Fruit fly (Drosophila melanogaster): ENCODE data around the gene REPTOR.

REPTOR gene

DNA sequence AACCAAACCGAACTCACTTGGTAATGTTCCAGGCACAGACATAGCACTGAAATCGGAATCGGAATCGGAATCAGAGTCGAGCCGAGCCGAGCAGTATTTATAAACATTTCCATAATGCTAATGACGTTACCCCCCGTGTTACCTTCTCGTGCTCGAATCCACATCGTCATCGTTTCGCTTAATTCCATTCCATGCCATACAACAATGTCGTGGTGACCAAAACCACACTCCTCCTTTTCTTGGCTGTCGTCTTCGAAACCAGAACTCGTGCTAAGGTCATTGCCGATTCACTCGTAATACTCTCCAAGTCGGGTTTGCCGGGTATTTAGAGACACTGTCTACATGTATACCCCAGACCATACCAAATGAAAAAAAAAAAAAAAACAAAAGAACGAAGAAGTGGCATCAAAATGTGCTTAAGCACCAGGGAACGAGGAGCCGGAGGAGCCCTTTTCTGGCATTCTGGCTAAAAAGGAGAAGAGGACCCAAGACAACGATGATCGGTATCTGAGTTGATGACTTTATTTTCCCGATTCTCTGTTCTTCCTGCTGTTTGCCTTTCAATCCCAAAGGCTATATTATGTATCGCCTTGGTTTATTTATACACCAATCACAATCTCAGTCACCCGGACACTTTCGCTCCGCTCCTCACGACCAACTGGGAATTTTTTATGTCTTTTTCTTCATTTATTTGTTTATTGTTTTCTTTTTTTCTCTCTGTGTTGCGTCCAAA lies 20.9 kb upstream of the REPTOR start:
- TF ChIP-seq h (optimal IDR thresholded peaks at IDR 0.05) (no peak), psq (optimal IDR thresholded peaks at IDR 0.05) (no peak), ttk (optimal IDR thresholded peaks at IDR 0.05) (no peak), Sin3A (optimal IDR thresholded peaks at IDR 0.05) (no peak), Myc (optimal IDR thresholded peaks at IDR 0.05) (no peak), insv (optimal IDR thresholded peaks at IDR 0.05) (no peak)

DNA sequence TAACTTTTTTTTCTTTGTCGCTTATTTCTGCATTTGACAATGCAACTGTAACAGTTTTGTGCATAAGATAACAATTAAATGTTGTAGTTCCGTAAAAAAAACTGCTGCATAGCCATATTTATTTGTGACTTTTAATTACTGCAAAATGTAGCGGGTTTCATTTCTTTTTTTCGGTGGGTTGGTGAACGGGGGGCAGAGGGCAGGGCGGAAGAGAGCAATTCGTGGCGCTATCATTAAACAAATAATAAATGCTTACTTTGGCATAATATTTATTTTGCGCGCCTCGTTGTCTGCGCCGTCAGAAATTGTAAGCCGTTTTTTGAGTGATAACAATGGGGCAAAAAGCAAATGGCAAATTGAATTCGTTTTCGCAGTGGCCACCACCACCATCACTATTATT lies 18.4 kb upstream of the REPTOR start:
- no peak for TF ChIP-seq h (optimal IDR thresholded peaks at IDR 0.05)
- TF ChIP-seq ttk (optimal IDR thresholded peaks at IDR 0.05) = no peak
- TF ChIP-seq Myc (optimal IDR thresholded peaks at IDR 0.05) = no peak
- no peak for TF ChIP-seq Sin3A (optimal IDR thresholded peaks at IDR 0.05)
- no peak for TF ChIP-seq insv (optimal IDR thresholded peaks at IDR 0.05)
- no peak for TF ChIP-seq psq (optimal IDR thresholded peaks at IDR 0.05)

DNA sequence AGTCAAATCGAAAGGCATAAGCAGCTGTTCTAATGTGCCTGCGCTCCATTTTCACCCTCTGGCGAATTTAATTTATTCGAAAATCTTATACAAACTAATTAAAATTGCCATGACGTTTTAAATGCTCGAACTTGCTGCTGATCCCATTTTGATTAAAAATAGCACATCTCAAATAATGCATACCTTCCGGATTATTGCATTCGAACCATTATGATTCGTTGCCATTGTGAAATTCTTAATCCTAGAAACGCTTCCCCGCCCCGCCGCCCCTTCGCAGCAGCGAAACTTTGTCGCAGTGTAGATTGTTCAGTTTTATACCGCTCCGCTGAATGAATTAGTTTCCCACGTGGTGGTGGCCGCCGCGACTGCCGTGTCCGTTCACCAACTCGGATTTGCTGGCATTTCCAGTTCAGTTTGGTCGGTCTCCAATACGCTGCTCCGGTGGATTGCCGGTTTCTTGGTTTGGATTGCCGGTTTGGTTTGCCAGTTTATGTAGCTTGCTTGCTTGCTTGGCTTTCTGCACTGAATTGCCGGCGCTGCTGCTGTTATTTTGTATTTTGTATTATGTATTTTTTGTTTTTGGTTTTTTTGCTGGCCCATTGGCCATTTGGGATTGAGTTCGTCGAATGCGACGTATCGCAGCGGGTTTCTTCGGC lies 16.0 kb upstream of the REPTOR start:
- TF ChIP-seq Sin3A (optimal IDR thresholded peaks at IDR 0.05) (no peak), psq (optimal IDR thresholded peaks at IDR 0.05) (no peak), insv (optimal IDR thresholded peaks at IDR 0.05) (no peak), Myc (optimal IDR thresholded peaks at IDR 0.05) (no peak), ttk (optimal IDR thresholded peaks at IDR 0.05) (no peak), h (optimal IDR thresholded peaks at IDR 0.05) (no peak)

DNA sequence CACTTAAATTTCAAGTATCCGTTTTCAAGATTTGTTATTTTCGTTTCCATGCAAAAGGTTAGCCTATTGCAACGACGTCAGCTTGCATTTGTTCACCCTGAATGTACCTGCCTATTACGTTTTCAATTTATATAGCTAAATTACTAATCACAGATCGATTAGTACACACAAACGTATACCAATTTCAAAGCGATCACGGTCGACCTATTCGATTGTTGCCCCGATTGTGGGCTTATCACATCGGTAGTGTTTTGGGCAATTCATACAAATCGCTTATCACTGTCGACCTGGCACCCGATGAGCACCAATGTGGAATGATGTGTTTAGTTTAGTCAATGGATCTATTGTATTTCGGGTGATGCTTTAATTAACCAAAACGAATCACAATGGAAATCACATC lies 14.2 kb upstream of the REPTOR start:
- no peak for TF ChIP-seq Sin3A (optimal IDR thresholded peaks at IDR 0.05)
- no peak for TF ChIP-seq h (optimal IDR thresholded peaks at IDR 0.05)
- TF ChIP-seq Myc (optimal IDR thresholded peaks at IDR 0.05) = no peak
- TF ChIP-seq ttk (optimal IDR thresholded peaks at IDR 0.05) = no peak
- TF ChIP-seq insv (optimal IDR thresholded peaks at IDR 0.05) = no peak
- no peak for TF ChIP-seq psq (optimal IDR thresholded peaks at IDR 0.05)

DNA sequence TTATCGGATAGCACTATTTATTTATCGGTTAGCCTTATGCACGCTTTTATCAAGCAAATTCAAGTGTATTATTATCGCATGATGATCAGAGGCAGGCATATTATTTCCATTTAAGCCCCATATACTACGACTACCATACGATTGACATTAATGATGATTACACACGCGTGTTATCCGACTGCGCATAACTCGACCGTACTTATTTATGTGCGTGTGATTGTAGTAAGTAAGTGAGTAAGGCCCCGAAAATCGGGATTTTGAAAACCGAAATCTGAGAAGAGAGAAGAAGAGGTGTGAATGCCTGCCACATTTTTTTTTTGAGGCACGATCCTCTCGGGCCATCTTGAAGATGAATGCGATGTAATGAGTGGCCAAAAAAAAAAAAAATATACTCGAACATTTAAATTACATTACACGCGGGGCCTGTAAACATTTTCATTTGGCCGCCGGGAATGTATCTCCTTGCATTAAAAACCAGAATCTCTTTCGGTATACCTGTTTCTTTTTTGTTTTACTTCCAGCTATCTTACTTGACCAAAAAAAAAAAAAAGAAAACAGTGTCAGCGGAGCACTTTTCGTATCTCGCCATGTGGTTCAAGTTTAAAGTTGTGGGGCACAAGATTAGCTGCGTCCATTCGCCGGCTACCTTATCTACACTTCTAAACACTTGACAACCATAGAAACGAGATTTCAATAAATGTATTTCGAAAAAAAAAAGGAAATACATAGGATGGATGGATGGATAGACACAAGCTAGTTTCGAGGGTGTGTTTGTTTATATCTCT lies 12.9 kb upstream of the REPTOR start:
- TF ChIP-seq insv (optimal IDR thresholded peaks at IDR 0.05) = no peak
- no peak for TF ChIP-seq Myc (optimal IDR thresholded peaks at IDR 0.05)
- no peak for TF ChIP-seq psq (optimal IDR thresholded peaks at IDR 0.05)
- TF ChIP-seq ttk (optimal IDR thresholded peaks at IDR 0.05) = no peak
- TF ChIP-seq h (optimal IDR thresholded peaks at IDR 0.05) = no peak
- no peak for TF ChIP-seq Sin3A (optimal IDR thresholded peaks at IDR 0.05)

DNA sequence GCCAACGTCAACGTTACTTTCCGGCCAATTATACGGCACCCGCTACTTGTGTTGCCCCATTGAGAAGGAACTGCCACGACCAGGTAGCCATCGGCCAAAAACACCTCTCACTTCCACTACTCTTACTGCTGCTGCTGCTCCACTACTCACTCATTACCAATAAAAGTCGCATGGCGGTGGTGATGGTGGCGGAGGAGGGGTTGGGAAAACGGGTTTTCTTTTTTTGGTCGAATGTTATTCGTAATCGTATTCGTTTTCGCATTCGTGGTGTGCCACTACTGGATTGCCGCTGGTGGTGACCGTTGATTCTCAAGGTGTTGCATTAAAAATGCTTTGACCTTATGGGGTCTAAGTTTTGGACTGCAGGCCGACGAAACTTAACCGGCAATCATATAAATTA lies 11.1 kb upstream of the REPTOR start:
- no peak for TF ChIP-seq insv (optimal IDR thresholded peaks at IDR 0.05)
- TF ChIP-seq ttk (optimal IDR thresholded peaks at IDR 0.05) = no peak
- no peak for TF ChIP-seq Myc (optimal IDR thresholded peaks at IDR 0.05)
- TF ChIP-seq psq (optimal IDR thresholded peaks at IDR 0.05) = no peak
- TF ChIP-seq Sin3A (optimal IDR thresholded peaks at IDR 0.05) = no peak
- TF ChIP-seq h (optimal IDR thresholded peaks at IDR 0.05) = no peak

DNA sequence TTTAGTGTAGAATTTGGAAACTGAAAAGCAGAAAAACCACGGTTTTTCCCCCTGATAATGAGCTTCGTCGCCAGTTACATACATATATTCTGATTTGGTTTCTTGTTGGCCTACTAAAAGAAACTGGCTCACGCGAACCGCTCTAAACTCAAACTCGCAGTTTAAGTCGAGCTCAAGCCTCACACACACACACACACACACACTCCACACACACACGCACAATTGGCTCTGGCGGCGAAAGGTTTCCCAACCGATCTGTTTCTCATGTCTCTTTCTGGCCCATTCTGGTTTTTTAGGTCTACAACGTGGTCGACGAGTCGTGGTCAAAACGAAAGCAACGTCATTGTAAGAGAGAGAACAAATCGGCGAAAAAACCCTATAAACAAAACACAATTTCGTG lies 7.6 kb upstream of the REPTOR start:
- TF ChIP-seq h (optimal IDR thresholded peaks at IDR 0.05) (no peak), Myc (optimal IDR thresholded peaks at IDR 0.05) (no peak), psq (optimal IDR thresholded peaks at IDR 0.05) (no peak), ttk (optimal IDR thresholded peaks at IDR 0.05) (no peak), insv (optimal IDR thresholded peaks at IDR 0.05) (no peak), Sin3A (optimal IDR thresholded peaks at IDR 0.05) (no peak)

DNA sequence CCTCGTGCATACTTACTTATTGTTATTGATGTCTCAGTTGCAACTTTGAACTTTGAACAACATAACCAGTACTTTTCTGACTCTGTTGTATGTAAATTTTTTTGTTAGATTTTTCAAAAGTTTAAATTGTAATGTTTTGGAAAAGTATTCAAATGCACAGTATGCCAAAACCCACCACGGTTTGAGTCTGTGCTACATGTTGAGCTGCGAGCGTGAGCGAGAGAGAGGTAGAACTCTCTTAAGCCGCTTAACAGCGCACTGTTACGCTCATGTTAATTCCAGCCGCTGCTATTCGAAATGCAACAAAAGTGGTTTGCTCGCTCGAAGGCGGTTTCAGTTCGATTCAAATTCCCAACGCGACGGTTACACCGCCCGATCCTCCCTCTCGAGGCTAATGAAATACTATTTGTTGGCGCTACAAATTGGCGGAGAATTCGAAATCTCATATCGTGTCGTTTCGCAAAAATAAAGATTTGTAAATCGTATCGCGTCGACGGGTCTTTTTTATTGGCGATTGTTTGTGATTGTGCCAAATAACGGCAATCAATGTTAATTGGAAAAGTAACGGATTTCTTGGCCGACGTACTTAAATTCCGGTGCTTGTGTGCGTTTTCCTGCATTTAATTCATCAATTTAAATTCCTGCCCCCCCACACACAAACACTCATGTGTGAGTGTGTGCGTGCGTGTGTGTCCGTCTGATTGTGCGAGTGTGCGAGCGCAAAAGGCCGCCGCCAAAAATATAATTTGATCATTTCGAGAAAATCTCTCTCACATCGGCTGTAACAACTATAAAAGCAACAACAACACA lies 6.4 kb upstream of the REPTOR start:
- TF ChIP-seq Myc (optimal IDR thresholded peaks at IDR 0.05) = no peak
- no peak for TF ChIP-seq insv (optimal IDR thresholded peaks at IDR 0.05)
- no peak for TF ChIP-seq psq (optimal IDR thresholded peaks at IDR 0.05)
- no peak for TF ChIP-seq Sin3A (optimal IDR thresholded peaks at IDR 0.05)
- TF ChIP-seq ttk (optimal IDR thresholded peaks at IDR 0.05) = no peak
- no peak for TF ChIP-seq h (optimal IDR thresholded peaks at IDR 0.05)

DNA sequence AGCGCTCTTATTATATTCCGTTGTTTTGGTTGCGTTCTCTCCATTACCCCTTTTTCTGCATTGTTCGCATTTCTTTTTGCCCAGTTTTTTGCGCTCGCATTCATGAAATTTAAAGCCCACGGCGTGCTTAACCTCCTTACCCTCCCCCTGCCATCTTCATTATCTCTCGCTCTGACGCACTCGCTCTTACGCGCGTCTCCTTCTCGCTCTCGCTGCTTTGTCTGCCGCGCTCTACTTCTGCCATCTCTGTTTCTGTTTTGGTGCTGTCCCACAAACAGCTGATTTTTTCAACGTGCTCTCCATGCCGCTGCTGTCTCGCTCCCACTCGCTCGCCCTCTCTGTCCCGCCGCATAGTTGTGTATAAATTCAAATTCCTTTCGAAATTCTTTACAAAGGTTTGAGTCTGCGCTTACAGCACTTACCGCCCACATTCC lies 3.8 kb upstream of the REPTOR start:
- TF ChIP-seq Sin3A (optimal IDR thresholded peaks at IDR 0.05) (no peak), insv (optimal IDR thresholded peaks at IDR 0.05) (no peak), psq (optimal IDR thresholded peaks at IDR 0.05) (no peak), h (optimal IDR thresholded peaks at IDR 0.05) (no peak), Myc (optimal IDR thresholded peaks at IDR 0.05) (no peak), ttk (optimal IDR thresholded peaks at IDR 0.05) (no peak)

DNA sequence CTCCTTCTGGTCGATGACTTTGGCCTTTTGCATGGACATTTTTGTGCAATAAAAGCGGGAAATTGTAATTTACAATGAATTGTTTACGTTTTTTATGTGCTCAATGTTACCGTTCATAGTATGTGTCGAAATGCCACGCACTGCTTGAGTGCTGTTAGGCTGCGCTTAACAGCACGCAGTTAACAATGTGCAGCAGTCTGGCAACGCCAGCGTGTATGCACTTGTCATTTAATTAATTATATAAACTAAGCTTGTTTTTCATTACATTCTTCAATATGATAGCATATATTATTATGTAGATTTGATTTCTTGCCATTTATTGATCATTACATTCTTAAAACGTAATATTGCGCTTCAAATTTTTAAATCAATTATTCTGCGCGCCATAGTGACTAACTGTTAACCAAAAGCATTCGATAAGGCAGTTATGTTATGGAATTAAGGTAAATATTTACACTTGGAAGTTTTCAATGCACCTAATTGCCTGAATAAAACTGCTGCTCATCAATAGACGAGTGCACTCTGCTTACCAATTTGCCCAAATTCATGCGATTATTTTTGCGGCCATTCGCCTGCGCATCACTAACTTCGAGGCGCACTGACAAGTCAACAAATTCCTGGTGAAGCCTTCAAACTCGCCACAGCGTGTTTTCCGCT lies 2.5 kb upstream of the REPTOR start, which contains the start of the genes CG13625 and mld:
CG13625 (minus strand) TSS at position 119 of the 657 bp plus-strand sequence.
mld (plus strand) TSS at position 612 of the 657 bp plus-strand sequence.
- TF ChIP-seq Myc (optimal IDR thresholded peaks at IDR 0.05) = no peak
- peak; percentile 42 for TF ChIP-seq psq (optimal IDR thresholded peaks at IDR 0.05)

Data from Kc167 (cell line).